Worm (Caenorhabditis elegans) whole organism, L2 larva: Measurements from ENCODE around the gene mlt-3.

Experiments
- ZK546.5 ChIP-seq: sonication (generic microtip); optimal IDR thresholded peaks from 2 replicates; lab custom pipeline; 2017; ENCODE audit warnings: missing biosample characterization, missing genetic modification characterization
- ama-1 ChIP-seq: fragments of 150-350 bp; optimal IDR thresholded peaks from 2 replicates; lab custom pipeline; 2018; ENCODE audit warnings: inconsistent platforms
- dmd-4 ChIP-seq: sonication (generic microtip); optimal IDR thresholded peaks from 2 replicates; lab custom pipeline; 2017; ENCODE audit warnings: missing biosample characterization, missing genetic modification characterization
- elt-3 ChIP-seq: sonication (generic microtip); optimal IDR thresholded peaks from 2 replicates; lab custom pipeline; 2017; ENCODE audit warnings: missing biosample characterization, missing genetic modification characterization
- lin-39 ChIP-seq: fragments of 150-350 bp; optimal IDR thresholded peaks from 2 replicates; lab custom pipeline; 2014; ENCODE audit warnings: missing biosample characterization, missing genetic modification reagents, missing genetic modification characterization
- lsy-2 ChIP-seq, 2 experiments: fragments of 150-350 bp in 1 of 2; sonication (generic microtip) in 1 of 2; optimal IDR thresholded peaks; 2 replicates each; lab custom pipeline; 2014 to 2017; ENCODE audit warnings: missing biosample characterization in 2 of 2, missing genetic modification characterization in 2 of 2
- nhr-11 ChIP-seq: fragments of 150-350 bp; optimal IDR thresholded peaks from 2 replicates; lab custom pipeline; 2014; ENCODE audit warnings: missing biosample characterization, missing genetic modification characterization
- nhr-129 ChIP-seq: fragments of 150-350 bp; optimal IDR thresholded peaks from 2 replicates; lab custom pipeline; 2014; ENCODE audit warnings: missing biosample characterization, missing genetic modification characterization
- nhr-237 ChIP-seq: fragments of 150-350 bp; optimal IDR thresholded peaks from 2 replicates; lab custom pipeline; 2014; ENCODE audit warnings: missing biosample characterization, missing genetic modification characterization
- nhr-77 ChIP-seq: fragments of 150-350 bp; optimal IDR thresholded peaks from 2 replicates; lab custom pipeline; 2014; ENCODE audit warnings: missing biosample characterization, missing genetic modification characterization
- snpc-4 ChIP-seq: fragments of 150-350 bp; optimal IDR thresholded peaks from 2 replicates; lab custom pipeline; 2014; ENCODE audit warnings: missing biosample characterization, missing genetic modification characterization
- unc-62 ChIP-seq: fragments of 150-350 bp; optimal IDR thresholded peaks from 2 replicates; lab custom pipeline; 2014; ENCODE audit warnings: missing biosample characterization, missing genetic modification reagents, missing genetic modification characterization

DNA sequence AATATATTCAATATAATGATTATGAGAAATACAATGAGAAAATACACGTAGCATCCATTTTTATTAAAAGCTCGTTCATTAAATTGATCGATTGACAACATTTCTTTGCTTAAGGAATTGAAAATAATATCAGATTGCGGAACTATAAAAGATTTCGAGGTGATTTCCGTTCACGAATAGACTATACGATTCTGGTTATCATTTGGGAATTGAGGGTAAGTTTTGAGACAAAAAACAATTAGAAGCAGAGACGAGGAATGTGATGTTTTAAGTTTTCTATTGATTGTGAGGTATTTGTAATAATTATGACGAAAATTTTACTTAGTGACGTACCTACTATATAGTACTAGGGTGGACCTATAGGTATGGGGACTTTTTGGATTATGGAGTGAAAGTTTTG, 11.9 kb upstream of the mlt-3 start, which contains the start of gene sre-19:
- no peak for TF ChIP-seq elt-3 (tag; lab: Kevin White, UChicago)
- no peak for TF ChIP-seq ZK546.5 (tag; lab: Kevin White, UChicago)
- TF ChIP-seq dmd-4, result no peak
- TF ChIP-seq nhr-77 (tag; lab: Kevin White, UChicago), result no peak
- TF ChIP-seq lin-39 (tag; lab: Kevin White, UChicago), result no peak
- TF ChIP-seq snpc-4 (tag; lab: Kevin White, UChicago), result no peak
- no peak for TF ChIP-seq nhr-11 (tag; lab: Kevin White, UChicago)
- no peak for TF ChIP-seq lsy-2 (tag; optimal IDR thresholded peaks at IDR 0.05; lab: Kevin White, UChicago)
- no peak for TF ChIP-seq nhr-129 (tag; lab: Kevin White, UChicago)
- no peak for TF ChIP-seq unc-62
- TF ChIP-seq ama-1 (lab: Kevin White, UChicago), result no peak
- no peak for TF ChIP-seq nhr-237
